Worm (Caenorhabditis elegans) whole organism, L4 larva: ENCODE results near the gene F54A3.2.

ENCODE experiments used
- T20F7.1 ChIP-seq: fragments of 200-800 bp; sonication (Bioruptor generic); optimal IDR thresholded peaks from 2 replicates; lab custom pipeline; 2018; ENCODE audit warnings: mild to moderate bottlenecking, missing genetic modification characterization, missing compliant biosample characterization
- Y105C5A.15 ChIP-seq: fragments of 200-800 bp; sonication (Bioruptor generic); IDR thresholded peaks from 2 replicates; pipeline ENCODE4 v1.3.6; 2022; ENCODE audit warnings: missing genetic modification characterization, missing compliant biosample characterization
- ceh-20 ChIP-seq: fragments of 200-800 bp; sonication (Bioruptor generic); IDR thresholded peaks from 2 replicates; pipeline ENCODE4 v1.3.6; 2022; ENCODE audit warnings: missing genetic modification reagents, missing genetic modification characterization, missing compliant biosample characterization
- lsy-2 ChIP-seq, 2 experiments: fragments of 150-350 bp in 1 of 2; sonication (generic microtip) in 1 of 2; optimal IDR thresholded peaks; 2 replicates each; lab custom pipeline; 2014 to 2017; ENCODE audit warnings: missing biosample characterization in 2 of 2, missing genetic modification characterization in 2 of 2
- nhr-237 ChIP-seq: sonication (generic microtip); optimal IDR thresholded peaks from 2 replicates; lab custom pipeline; 2017; ENCODE audit warnings: missing biosample characterization, missing genetic modification characterization
- nhr-28 ChIP-seq: fragments of 150-350 bp; optimal IDR thresholded peaks from 2 replicates; lab custom pipeline; 2014; ENCODE audit warnings: missing biosample characterization, missing genetic modification characterization
- nhr-76 ChIP-seq: fragments of 150-350 bp; optimal IDR thresholded peaks from 2 replicates; lab custom pipeline; 2014; ENCODE audit warnings: missing biosample characterization, missing genetic modification characterization
- pha-4 ChIP-seq, 2 experiments: fragments of 150-350 bp in 1 of 2; fragments of 200-800 bp in 1 of 2; sonication (Bioruptor generic) in 1 of 2; IDR thresholded peaks in 1 of 2; optimal IDR thresholded peaks in 1 of 2; 2 replicates each; pipeline versions ENCODE4 v1.3.6 to Lab custom; 2014 to 2022; ENCODE audit warnings: missing genetic modification characterization in 2 of 2, missing genetic modification reagents in 2 of 2, missing biosample characterization in 1 of 2, missing compliant biosample characterization in 1 of 2
- pqm-1 ChIP-seq: sonication (generic microtip); optimal IDR thresholded peaks from 2 replicates; lab custom pipeline; 2017; ENCODE audit warnings: missing biosample characterization, missing genetic modification characterization
- unc-130 ChIP-seq: sonication (generic microtip); optimal IDR thresholded peaks from 2 replicates; lab custom pipeline; 2016; ENCODE audit warnings: missing genetic modification reagents, missing genetic modification characterization, missing compliant biosample characterization
- zfp-2 ChIP-seq: sonication (generic microtip); optimal IDR thresholded peaks from 2 replicates; lab custom pipeline; 2016; ENCODE audit warnings: mild to moderate bottlenecking, missing genetic modification characterization, missing compliant biosample characterization
- ztf-7 ChIP-seq: fragments of 150-350 bp; optimal IDR thresholded peaks from 2 replicates; lab custom pipeline; 2014; ENCODE audit warnings: missing biosample characterization, missing genetic modification characterization

- TF ChIP-seq ceh-20 (GFP tag; lab: Robert Waterston, UW) (no peak), zfp-2 (tag; lab: Kevin White, UChicago) (no peak), pha-4 (GFP tag; IDR thresholded peaks at IDR 0.05; lab: Robert Waterston, UW) (no peak), pha-4 (tag; optimal IDR thresholded peaks at IDR 0.05; lab: Kevin White, UChicago) (no peak), unc-130 (GFP tag; lab: Kevin White, UChicago) (no peak), nhr-28 (no peak), nhr-237 (tag; lab: Kevin White, UChicago) (no peak), lsy-2 (tag; optimal IDR thresholded peaks at IDR 0.05; lab: Kevin White, UChicago) (peak in 1 of 2 experiments; percentile 24), T20F7.1 (no peak), pqm-1 (tag; lab: Kevin White, UChicago) (no peak), Y105C5A.15 (GFP tag; lab: Robert Waterston, UW) (no peak), ztf-7 (tag; lab: Kevin White, UChicago) (no peak), nhr-76 (no peak)
Observed at ce11 chrII:2197555-2198288, 45.7 kb upstream of the F54A3.2 start, which contains the start of gene C33C12.1.
